Worm (Caenorhabditis elegans) whole organism, L4 larva: ENCODE data around the gene T01G6.10.
A peak's percentile ranks its signal among the peaks of the same experiment; 100 is the strongest.

Experiments used
- F26F4.8 ChIP-seq: fragments of 200-800 bp; sonication (Bioruptor generic); conservative IDR thresholded peaks from 2 replicates; pipeline ENCODE4 v1.3.6; 2022; ENCODE audit warnings: missing genetic modification characterization, missing compliant biosample characterization
- Y48G9A.11 ChIP-seq: fragments of 200-800 bp; sonication (Bioruptor generic); IDR thresholded peaks from 2 replicates; pipeline ENCODE4 v1.3.6; 2022; ENCODE audit warnings: missing genetic modification reagents, missing genetic modification characterization, missing compliant biosample characterization
- Y75B8A.6 ChIP-seq: fragments of 200-800 bp; sonication (Bioruptor generic); IDR thresholded peaks from 2 replicates; pipeline ENCODE4 v1.3.6; 2022; ENCODE audit warnings: missing genetic modification reagents, missing genetic modification characterization, missing compliant biosample characterization
- ZK337.2 ChIP-seq: fragments of 200-800 bp; sonication (Bioruptor generic); IDR thresholded peaks from 2 replicates; pipeline ENCODE4 v1.3.6; 2022; ENCODE audit warnings: missing genetic modification reagents, missing genetic modification characterization, missing compliant biosample characterization
- ceh-32 ChIP-seq: sonication (generic microtip); optimal IDR thresholded peaks from 2 replicates; lab custom pipeline; 2016; ENCODE audit warnings: mild to moderate bottlenecking, missing genetic modification characterization, missing compliant biosample characterization; ENCODE audit not compliant: poor library complexity
- ceh-62 ChIP-seq: sonication (generic microtip); optimal IDR thresholded peaks from 2 replicates; lab custom pipeline; 2017; ENCODE audit warnings: missing biosample characterization, missing genetic modification characterization
- ctbp-1 ChIP-seq: fragments of 200-800 bp; sonication (Bioruptor generic); IDR thresholded peaks from 2 replicates; pipeline ENCODE4 v1.3.6; 2022; ENCODE audit warnings: missing genetic modification reagents, missing genetic modification characterization, missing compliant biosample characterization
- daf-16 ChIP-seq, 3 experiments: sonication (generic microtip); optimal IDR thresholded peaks; 2 replicates each; lab custom pipeline; 2016 to 2017; ENCODE audit warnings: missing genetic modification characterization in 3 of 3, missing genetic modification reagents in 3 of 3, mild to moderate bottlenecking in 2 of 3, missing compliant biosample characterization in 2 of 3, missing biosample characterization in 1 of 3, moderate library complexity in 1 of 3
- dmd-6 ChIP-seq: fragments of 200-800 bp; sonication (Bioruptor generic); IDR thresholded peaks from 2 replicates; pipeline ENCODE4 v1.3.6; 2022; ENCODE audit warnings: missing genetic modification reagents, missing genetic modification characterization, missing compliant biosample characterization
- dpl-1 ChIP-seq: fragments of 150-350 bp; optimal IDR thresholded peaks from 2 replicates; lab custom pipeline; 2014; ENCODE audit warnings: missing biosample characterization, missing genetic modification reagents, missing genetic modification characterization
- duxl-1 ChIP-seq: sonication (generic microtip); optimal IDR thresholded peaks from 2 replicates; lab custom pipeline; 2016; ENCODE audit warnings: mild to moderate bottlenecking, missing genetic modification characterization, moderate library complexity, missing compliant biosample characterization; ENCODE audit not compliant: poor library complexity
- dve-1 ChIP-seq: sonication (generic microtip); optimal IDR thresholded peaks from 2 replicates; lab custom pipeline; 2017; ENCODE audit warnings: antibody characterized with exemption, mild to moderate bottlenecking, missing genetic modification characterization, missing compliant biosample characterization; ENCODE audit not compliant: insufficient read depth
- hlh-11 ChIP-seq: fragments of 200-800 bp; sonication (Bioruptor generic); optimal IDR thresholded peaks from 2 replicates; lab custom pipeline; 2018; ENCODE audit warnings: mild to moderate bottlenecking, missing genetic modification characterization, missing compliant biosample characterization
- hlh-30 ChIP-seq: sonication (generic microtip); optimal IDR thresholded peaks from 2 replicates; lab custom pipeline; 2017; ENCODE audit warnings: antibody characterized with exemption, mild to moderate bottlenecking, missing genetic modification characterization, missing compliant biosample characterization; ENCODE audit not compliant: insufficient read depth
- lin-13 ChIP-seq: fragments of 150-350 bp; optimal IDR thresholded peaks from 2 replicates; lab custom pipeline; 2014; ENCODE audit warnings: missing biosample characterization, missing genetic modification reagents, missing genetic modification characterization
- lin-38 ChIP-seq: fragments of 200-800 bp; sonication (Bioruptor generic); IDR thresholded peaks from 2 replicates; pipeline ENCODE4 v1.3.6; 2022; ENCODE audit warnings: missing genetic modification reagents, missing genetic modification characterization, missing compliant biosample characterization
- lin-39 ChIP-seq: fragments of 150-350 bp; optimal IDR thresholded peaks from 2 replicates; lab custom pipeline; 2014; ENCODE audit warnings: missing biosample characterization, missing genetic modification reagents, missing genetic modification characterization
- lsy-2 ChIP-seq, 2 experiments: fragments of 150-350 bp in 1 of 2; sonication (generic microtip) in 1 of 2; optimal IDR thresholded peaks; 2 replicates each; lab custom pipeline; 2014 to 2017; ENCODE audit warnings: missing biosample characterization in 2 of 2, missing genetic modification characterization in 2 of 2
- madf-9 ChIP-seq: fragments of 200-800 bp; sonication (Bioruptor generic); conservative IDR thresholded peaks from 2 replicates; pipeline ENCODE4 v1.3.6; 2022; ENCODE audit warnings: missing genetic modification reagents, missing genetic modification characterization, missing compliant biosample characterization
- mdl-1 ChIP-seq, 2 experiments: fragments of 150-350 bp in 1 of 2; sonication (generic microtip) in 1 of 2; optimal IDR thresholded peaks; 2 replicates each; lab custom pipeline; 2014 to 2017; ENCODE audit warnings: missing biosample characterization in 2 of 2, missing genetic modification characterization in 2 of 2
- mep-1 ChIP-seq: fragments of 150-350 bp; sonication (generic microtip); optimal IDR thresholded peaks from 3 replicates; lab custom pipeline; 2014; ENCODE audit warnings: missing biosample characterization, missing genetic modification characterization
- mxl-2 ChIP-seq: fragments of 200-800 bp; sonication (Bioruptor generic); conservative IDR thresholded peaks from 2 replicates; pipeline ENCODE4 v1.3.6; 2022; ENCODE audit warnings: missing genetic modification reagents, missing genetic modification characterization, missing compliant biosample characterization
- mxl-3 ChIP-seq: fragments of 200-800 bp; sonication (Bioruptor generic); optimal IDR thresholded peaks from 2 replicates; lab custom pipeline; 2018; ENCODE audit warnings: mild to moderate bottlenecking, missing genetic modification characterization, missing compliant biosample characterization
- nhr-102 ChIP-seq: sonication (generic microtip); optimal IDR thresholded peaks from 2 replicates; lab custom pipeline; 2016; ENCODE audit warnings: mild to moderate bottlenecking, missing genetic modification characterization, moderate library complexity, missing compliant biosample characterization
- nhr-237 ChIP-seq: sonication (generic microtip); optimal IDR thresholded peaks from 2 replicates; lab custom pipeline; 2017; ENCODE audit warnings: missing biosample characterization, missing genetic modification characterization
- nhr-28 ChIP-seq: fragments of 150-350 bp; optimal IDR thresholded peaks from 2 replicates; lab custom pipeline; 2014; ENCODE audit warnings: missing biosample characterization, missing genetic modification characterization
- nhr-48 ChIP-seq: sonication (generic microtip); optimal IDR thresholded peaks from 2 replicates; lab custom pipeline; 2016; ENCODE audit warnings: mild to moderate bottlenecking, missing genetic modification characterization, missing compliant biosample characterization
- nhr-6 ChIP-seq: fragments of 150-350 bp; optimal IDR thresholded peaks from 2 replicates; lab custom pipeline; 2014; ENCODE audit warnings: missing biosample characterization, missing genetic modification characterization
- nhr-77 ChIP-seq: fragments of 150-350 bp; optimal IDR thresholded peaks from 2 replicates; lab custom pipeline; 2014; ENCODE audit warnings: missing biosample characterization, missing genetic modification characterization
- pha-4 ChIP-seq, 2 experiments: fragments of 150-350 bp in 1 of 2; fragments of 200-800 bp in 1 of 2; sonication (Bioruptor generic) in 1 of 2; IDR thresholded peaks in 1 of 2; optimal IDR thresholded peaks in 1 of 2; 2 replicates each; pipeline versions ENCODE4 v1.3.6 to Lab custom; 2014 to 2022; ENCODE audit warnings: missing genetic modification characterization in 2 of 2, missing genetic modification reagents in 2 of 2, missing biosample characterization in 1 of 2, missing compliant biosample characterization in 1 of 2
- pqm-1 ChIP-seq: sonication (generic microtip); optimal IDR thresholded peaks from 2 replicates; lab custom pipeline; 2017; ENCODE audit warnings: missing biosample characterization, missing genetic modification characterization
- saeg-2 ChIP-seq: fragments of 200-800 bp; sonication (Bioruptor generic); IDR thresholded peaks from 2 replicates; pipeline ENCODE4 v1.3.6; 2022; ENCODE audit warnings: missing genetic modification reagents, missing genetic modification characterization, missing compliant biosample characterization
- set-16 ChIP-seq: fragments of 200-800 bp; sonication (Bioruptor generic); IDR thresholded peaks from 2 replicates; pipeline ENCODE4 v1.3.6; 2022; ENCODE audit warnings: missing genetic modification reagents, missing genetic modification characterization, missing compliant biosample characterization
- snpc-4 ChIP-seq: fragments of 150-350 bp; optimal IDR thresholded peaks from 2 replicates; lab custom pipeline; 2014; ENCODE audit warnings: missing biosample characterization, missing genetic modification characterization
- spr-3 ChIP-seq: fragments of 200-800 bp; sonication (Bioruptor generic); optimal IDR thresholded peaks from 2 replicates; lab custom pipeline; 2018; ENCODE audit warnings: mild to moderate bottlenecking, missing genetic modification characterization, missing compliant biosample characterization
- unc-130 ChIP-seq: sonication (generic microtip); optimal IDR thresholded peaks from 2 replicates; lab custom pipeline; 2016; ENCODE audit warnings: missing genetic modification reagents, missing genetic modification characterization, missing compliant biosample characterization
- unc-39 ChIP-seq: sonication (generic microtip); optimal IDR thresholded peaks from 2 replicates; lab custom pipeline; 2017; ENCODE audit warnings: missing biosample characterization, missing genetic modification characterization
- unc-62 ChIP-seq, 3 experiments: fragments of 150-350 bp in 1 of 3; sonication (generic microtip); optimal IDR thresholded peaks in 2 of 3; peaks in 1 of 3; 1 replicate in 1 of 3; 2 replicates in 2 of 3; lab custom pipeline; 2014 to 2017; ENCODE audit warnings: missing biosample characterization in 3 of 3, missing genetic modification characterization in 3 of 3, missing genetic modification reagents in 3 of 3, missing genotype in 1 of 3
- zag-1 ChIP-seq: fragments of 150-350 bp; optimal IDR thresholded peaks from 2 replicates; lab custom pipeline; 2014; ENCODE audit warnings: missing biosample characterization, missing genetic modification characterization
- zfp-2 ChIP-seq: sonication (generic microtip); optimal IDR thresholded peaks from 2 replicates; lab custom pipeline; 2016; ENCODE audit warnings: mild to moderate bottlenecking, missing genetic modification characterization, missing compliant biosample characterization
- ztf-11 ChIP-seq: fragments of 150-350 bp; optimal IDR thresholded peaks from 2 replicates; lab custom pipeline; 2014; ENCODE audit warnings: missing biosample characterization, missing genetic modification characterization
- ztf-7 ChIP-seq: fragments of 150-350 bp; optimal IDR thresholded peaks from 2 replicates; lab custom pipeline; 2014; ENCODE audit warnings: missing biosample characterization, missing genetic modification characterization

The T01G6.10 gene

DNA sequence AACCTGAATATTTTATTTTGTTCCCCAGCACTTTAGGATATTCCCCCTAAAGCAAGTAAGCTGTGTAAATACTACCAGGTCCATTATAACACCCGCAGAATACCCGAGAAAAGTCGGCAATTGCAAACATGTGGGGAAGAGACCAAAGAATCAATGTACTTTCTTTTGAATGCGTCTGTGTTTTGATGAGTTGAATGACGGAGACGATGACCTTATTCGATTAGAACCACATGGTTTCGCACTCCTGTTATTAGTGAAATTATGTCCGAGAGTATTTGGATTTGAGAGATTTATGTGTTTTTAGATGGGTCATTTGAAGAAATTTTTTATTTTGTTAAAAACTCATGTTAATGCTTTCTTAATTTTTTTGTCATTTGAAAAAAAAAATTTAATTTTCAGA lies 37.7 kb downstream of the T01G6.10 start:
- TF ChIP-seq duxl-1, result peak; percentile 23
- TF ChIP-seq hlh-30, result peak; percentile 20
- TF ChIP-seq nhr-28 (tag; lab: Kevin White, UChicago), result peak; percentile 46
- TF ChIP-seq nhr-102 (tag; lab: Kevin White, UChicago), result no peak
- peak; percentile 3 for TF ChIP-seq mxl-3 (GFP tag; lab: Kevin White, UChicago)
- TF ChIP-seq mxl-2 (GFP tag; lab: Robert Waterston, UW), result no peak
- no peak for TF ChIP-seq pqm-1 (tag; lab: Kevin White, UChicago)
- TF ChIP-seq saeg-2, result no peak
- peak in 1 of 2 experiments; percentile 73 for TF ChIP-seq unc-62 (GFP tag; optimal IDR thresholded peaks at IDR 0.05 in 1 of 2; lab: Kevin White, UChicago)
- no peak for TF ChIP-seq unc-62 (tag; optimal IDR thresholded peaks at IDR 0.05; lab: Kevin White, UChicago)
- TF ChIP-seq mdl-1 (tag; optimal IDR thresholded peaks at IDR 0.05; lab: Kevin White, UChicago), result peak in 1 of 2 experiments; percentile 2

DNA sequence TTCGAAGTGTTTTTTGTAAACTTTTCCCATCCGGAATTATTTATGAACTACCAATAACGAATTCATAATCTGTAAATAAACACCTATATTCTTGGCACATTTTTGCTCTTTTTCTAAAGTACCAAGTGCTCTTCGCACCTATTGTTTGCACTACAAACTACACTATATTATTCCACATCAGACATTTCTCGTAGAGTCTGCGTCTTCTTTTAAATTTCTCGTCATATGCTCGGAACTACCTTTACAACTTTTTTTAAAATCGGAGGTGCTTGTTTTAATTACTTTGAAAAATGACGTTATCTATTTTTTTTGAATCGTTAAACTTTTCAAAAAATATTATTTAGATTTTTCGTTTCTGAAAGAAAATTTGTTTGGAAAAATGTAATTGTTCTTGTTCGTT lies 38.2 kb downstream of the T01G6.10 start, which contains the start of gene nhr-201:
nhr-201 (plus strand) TSS at position 29 of the 400 bp plus-strand sequence.
- TF ChIP-seq ztf-11 (tag; lab: Kevin White, UChicago) (no peak), dve-1 (tag; lab: Kevin White, UChicago) (peak; percentile 64), pha-4 (GFP tag; IDR thresholded peaks at IDR 0.05; lab: Robert Waterston, UW) (no peak), pha-4 (tag; optimal IDR thresholded peaks at IDR 0.05; lab: Kevin White, UChicago) (no peak), ceh-62 (tag; lab: Kevin White, UChicago) (no peak), dmd-6 (peak; percentile 46; the same call in 1 of the 2 replicates), ZK337.2 (no peak), Y75B8A.6 (GFP tag; lab: Robert Waterston, UW) (no peak), nhr-48 (tag; lab: Kevin White, UChicago) (peak; percentile 3), daf-16 (GFP tag; optimal IDR thresholded peaks at IDR 0.05; lab: Kevin White, UChicago) (no peak), daf-16 (tag; optimal IDR thresholded peaks at IDR 0.05; lab: Kevin White, UChicago) (peak; percentile 60), hlh-30 (peak; percentile 59), spr-3 (GFP tag; lab: Kevin White, UChicago) (no peak), lsy-2 (tag; optimal IDR thresholded peaks at IDR 0.05; lab: Kevin White, UChicago) (peak in 1 of 2 experiments; percentile 25), mep-1 (peak; percentile 18), zag-1 (tag; lab: Kevin White, UChicago) (no peak), nhr-28 (tag; lab: Kevin White, UChicago) (peak; percentile 95), mdl-1 (tag; optimal IDR thresholded peaks at IDR 0.05; lab: Kevin White, UChicago) (no peak)
- TF ChIP-seq, all 104 proteins: peak for 8

DNA sequence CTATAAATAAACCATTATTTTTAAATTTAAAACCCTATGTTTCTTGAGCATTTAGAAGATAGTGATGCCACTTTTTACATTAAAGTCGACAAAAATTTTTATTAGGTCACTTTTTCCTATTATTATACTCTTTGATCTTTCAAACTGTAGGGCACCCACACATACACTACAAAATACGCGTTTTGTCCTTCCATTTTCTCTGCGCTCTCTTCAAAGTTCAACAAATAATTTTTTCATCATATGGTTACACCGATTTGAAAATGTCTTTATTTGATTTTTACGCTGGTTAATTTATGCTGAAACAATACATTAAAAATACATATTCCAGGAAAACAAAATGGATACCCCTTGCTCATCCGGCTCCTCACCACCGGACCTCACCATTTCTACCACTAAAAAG lies 40.8 kb downstream of the T01G6.10 start, which contains the start of gene nhr-202:
nhr-202 (plus strand) TSS at position 326 of the 400 bp plus-strand sequence.
- TF ChIP-seq F26F4.8, result no peak
- TF ChIP-seq nhr-237 (tag; lab: Kevin White, UChicago), result no peak
- TF ChIP-seq ztf-7 (tag; lab: Kevin White, UChicago), result peak; percentile 76
- TF ChIP-seq nhr-102 (tag; lab: Kevin White, UChicago), result peak; percentile 43
- no peak for TF ChIP-seq nhr-6 (tag; lab: Kevin White, UChicago)
- no peak for TF ChIP-seq dpl-1 (GFP tag; lab: Kevin White, UChicago)
- peak; percentile 58 for TF ChIP-seq dve-1 (tag; lab: Kevin White, UChicago)
- TF ChIP-seq ceh-32 (tag; lab: Kevin White, UChicago), result no peak
- TF ChIP-seq unc-130 (GFP tag; lab: Kevin White, UChicago), result no peak
- TF ChIP-seq madf-9 (GFP tag; lab: Robert Waterston, UW), result no peak
- TF ChIP-seq Y48G9A.11, result no peak
- peak; percentile 47 for TF ChIP-seq hlh-11 (tag; lab: Kevin White, UChicago)
- TF ChIP-seq mep-1, result peak; percentile 32
- peak; percentile 100 for TF ChIP-seq nhr-28 (tag; lab: Kevin White, UChicago)
- TF ChIP-seq lsy-2 (tag; optimal IDR thresholded peaks at IDR 0.05; lab: Kevin White, UChicago), result peak in 1 of 2 experiments; percentile 16
- no peak for TF ChIP-seq lin-38 (GFP tag; lab: Robert Waterston, UW)
- TF ChIP-seq pqm-1 (tag; lab: Kevin White, UChicago), result peak; percentile 24
- no peak for TF ChIP-seq ZK337.2
- no peak for TF ChIP-seq set-16 (GFP tag; lab: Robert Waterston, UW)
- TF ChIP-seq ceh-62 (tag; lab: Kevin White, UChicago), result no peak
- no peak for TF ChIP-seq mxl-3 (GFP tag; lab: Kevin White, UChicago)
- no peak for TF ChIP-seq lin-39 (tag; lab: Kevin White, UChicago)
- TF ChIP-seq lin-13, result no peak
- TF ChIP-seq unc-39, result no peak
- TF ChIP-seq ctbp-1 (GFP tag; lab: Robert Waterston, UW), result no peak
- TF ChIP-seq zfp-2 (tag; lab: Kevin White, UChicago), result no peak
- no peak for TF ChIP-seq pha-4 (GFP tag; IDR thresholded peaks at IDR 0.05; lab: Robert Waterston, UW)
- TF ChIP-seq pha-4 (tag; optimal IDR thresholded peaks at IDR 0.05; lab: Kevin White, UChicago), result no peak
- TF ChIP-seq snpc-4 (tag; lab: Kevin White, UChicago), result no peak
- peak; percentile 75 for TF ChIP-seq dmd-6
- TF ChIP-seq nhr-48 (tag; lab: Kevin White, UChicago), result peak; percentile 35
- TF ChIP-seq daf-16 (GFP tag; optimal IDR thresholded peaks at IDR 0.05; lab: Kevin White, UChicago), result no peak
- TF ChIP-seq daf-16 (tag; optimal IDR thresholded peaks at IDR 0.05; lab: Kevin White, UChicago), result peak; percentile 59
- peak; percentile 12 for TF ChIP-seq hlh-30
- peak; percentile 86 for TF ChIP-seq nhr-77 (tag; lab: Kevin White, UChicago)
- TF ChIP-seq, all 104 proteins: peak for 13
